Fruit fly (Drosophila melanogaster) whole organism, embryonic: ENCODE data around the gene Cortactin.

ENCODE experiments used
- CG15696 ChIP-seq: fragments of 200-800 bp; sonication (Bioruptor generic); optimal IDR thresholded peaks from 2 replicates; lab custom pipeline; 2019; ENCODE audit warnings: missing biosample characterization, mild to moderate bottlenecking, missing genetic modification characterization, moderate library complexity
- CG16813 ChIP-seq: fragments of 200-800 bp; sonication (Bioruptor generic); IDR thresholded peaks from 3 replicates; pipeline ENCODE4 v1.3.6; 2022; ENCODE audit warnings: missing biosample characterization, missing genetic modification characterization; ENCODE audit not compliant: partially characterized antibody
- CG18476 ChIP-seq: fragments of 200-800 bp; sonication (Bioruptor generic); optimal IDR thresholded peaks from 2 replicates; lab custom pipeline; 2016; ENCODE audit warnings: missing biosample characterization, mild to moderate bottlenecking, missing genetic modification characterization
- CG2202 ChIP-seq: fragments of 200-800 bp; sonication (Bioruptor generic); optimal IDR thresholded peaks from 2 replicates; lab custom pipeline; 2018; ENCODE audit warnings: missing biosample characterization, mild to moderate bottlenecking, missing genetic modification characterization
- CG2875 ChIP-seq: fragments of 200-800 bp; sonication (Bioruptor generic); optimal IDR thresholded peaks from 2 replicates; lab custom pipeline; 2017; ENCODE audit warnings: missing biosample characterization, mild to moderate bottlenecking, missing genetic modification characterization, missing genetic modification reagents
- CG31388 ChIP-seq: fragments of 200-800 bp; sonication (Bioruptor generic); optimal IDR thresholded peaks from 2 replicates; lab custom pipeline; 2016; ENCODE audit warnings: missing biosample characterization, missing genetic modification characterization
- CG3163 ChIP-seq: fragments of 200-800 bp; sonication (Bioruptor generic); optimal IDR thresholded peaks from 3 replicates; lab custom pipeline; 2016; ENCODE audit warnings: missing biosample characterization, missing genetic modification characterization
- CG5953 ChIP-seq: fragments of 200-800 bp; sonication (Bioruptor generic); IDR thresholded peaks from 2 replicates; pipeline ENCODE4 v1.3.6; 2022; ENCODE audit warnings: missing biosample characterization, missing genetic modification characterization
- CG6689 ChIP-seq: fragments of 200-800 bp; sonication (Bioruptor generic); IDR thresholded peaks from 2 replicates; pipeline ENCODE4 v1.3.6; 2022; ENCODE audit warnings: missing biosample characterization, missing genetic modification characterization
- CG6854 ChIP-seq: fragments of 200-800 bp; sonication (Bioruptor generic); optimal IDR thresholded peaks from 3 replicates; lab custom pipeline; 2017; ENCODE audit warnings: missing biosample characterization, mild to moderate bottlenecking, missing genetic modification characterization
- CG7372 ChIP-seq: fragments of 200-800 bp; sonication (Bioruptor generic); IDR thresholded peaks from 2 replicates; pipeline ENCODE4 v1.3.6; 2022; ENCODE audit warnings: missing biosample characterization, missing genetic modification characterization
- CG7928 ChIP-seq: fragments of 200-800 bp; sonication (Bioruptor generic); optimal IDR thresholded peaks from 2 replicates; lab custom pipeline; 2017; ENCODE audit warnings: missing biosample characterization, mild to moderate bottlenecking, missing genetic modification characterization
- CG8281 ChIP-seq: fragments of 200-800 bp; sonication (Bioruptor generic); optimal IDR thresholded peaks from 2 replicates; lab custom pipeline; 2018; ENCODE audit warnings: missing biosample characterization, mild to moderate bottlenecking, missing genetic modification characterization, moderate library complexity
- CG8478 ChIP-seq: fragments of >200 bp; optimal IDR thresholded peaks from 2 replicates; lab custom pipeline; 2018
- CG8944 ChIP-seq: fragments of 200-800 bp; sonication (Bioruptor generic); optimal IDR thresholded peaks from 3 replicates; lab custom pipeline; 2016; ENCODE audit warnings: missing biosample characterization, missing genetic modification characterization
- Dek ChIP-seq: fragments of 200-800 bp; sonication (Bioruptor generic); optimal IDR thresholded peaks from 3 replicates; lab custom pipeline; 2019; ENCODE audit warnings: missing biosample characterization, mild to moderate bottlenecking, missing genetic modification characterization, moderate library complexity
- E2f1 ChIP-seq: fragments of 200-800 bp; sonication (Bioruptor generic); IDR thresholded peaks from 2 replicates; pipeline ENCODE4 v1.3.6; 2022; ENCODE audit warnings: missing biosample characterization, missing genetic modification characterization
- Hr3 ChIP-seq: fragments of 200-800 bp; sonication (Bioruptor generic); optimal IDR thresholded peaks from 3 replicates; lab custom pipeline; 2016; ENCODE audit warnings: missing biosample characterization, missing genetic modification characterization
- Lim3 ChIP-seq: fragments of 200-800 bp; sonication (Bioruptor generic); IDR thresholded peaks from 2 replicates; pipeline ENCODE4 v1.3.6; 2022; ENCODE audit warnings: missing biosample characterization, missing genetic modification characterization
- MESR4 ChIP-seq: fragments of 200-800 bp; sonication (Bioruptor generic); optimal IDR thresholded peaks from 2 replicates; lab custom pipeline; 2018; ENCODE audit warnings: missing biosample characterization, mild to moderate bottlenecking, missing genetic modification characterization, moderate library complexity
- MTF-1 ChIP-seq: fragments of 200-800 bp; sonication (Bioruptor generic); optimal IDR thresholded peaks from 2 replicates; lab custom pipeline; 2018; ENCODE audit warnings: missing biosample characterization, mild to moderate bottlenecking, missing genetic modification characterization, borderline replicate concordance
- Opbp ChIP-seq: fragments of 200-800 bp; sonication (Bioruptor generic); IDR thresholded peaks from 3 replicates; pipeline ENCODE4 v1.3.6; 2022; ENCODE audit warnings: missing biosample characterization, missing genetic modification characterization; ENCODE audit not compliant: partially characterized antibody
- PHDP ChIP-seq: fragments of 200-800 bp; sonication (Bioruptor generic); optimal IDR thresholded peaks from 3 replicates; lab custom pipeline; 2018; ENCODE audit warnings: missing biosample characterization, mild to moderate bottlenecking, missing genetic modification characterization, moderate library complexity
- Rx ChIP-seq: fragments of 200-800 bp; sonication (Bioruptor generic); IDR thresholded peaks from 2 replicates; pipeline ENCODE4 v1.3.6; 2022; ENCODE audit warnings: missing biosample characterization, missing genetic modification characterization
- Tbp ChIP-seq: fragments of >200 bp; optimal IDR thresholded peaks from 2 replicates; lab custom pipeline; 2018; ENCODE audit warnings: missing biosample characterization, missing genetic modification characterization
- ara ChIP-seq: fragments of 200-800 bp; sonication (Bioruptor generic); IDR thresholded peaks from 2 replicates; pipeline ENCODE4 v1.3.6; 2022; ENCODE audit warnings: missing biosample characterization, missing genetic modification characterization
- ato ChIP-seq: fragments of 200-800 bp; sonication (Bioruptor generic); IDR thresholded peaks from 2 replicates; pipeline ENCODE4 v1.3.6; 2022; ENCODE audit warnings: missing biosample characterization, missing genetic modification characterization; ENCODE audit not compliant: partially characterized antibody
- bab2 ChIP-seq: fragments of 200-800 bp; sonication (Bioruptor generic); optimal IDR thresholded peaks from 2 replicates; lab custom pipeline; 2016; ENCODE audit warnings: missing biosample characterization, missing genetic modification characterization
- bcd ChIP-seq: fragments of 200-800 bp; sonication (Bioruptor generic); optimal IDR thresholded peaks from 2 replicates; lab custom pipeline; 2017; ENCODE audit warnings: missing biosample characterization, mild to moderate bottlenecking, missing genetic modification characterization
- cato ChIP-seq: fragments of 200-800 bp; sonication (Bioruptor generic); optimal IDR thresholded peaks from 2 replicates; lab custom pipeline; 2016; ENCODE audit warnings: missing biosample characterization, missing genetic modification characterization, borderline replicate concordance
- chinmo ChIP-seq: fragments of 200-800 bp; sonication (Bioruptor generic); IDR thresholded peaks from 4 replicates; pipeline ENCODE4 v1.3.6; 2022; ENCODE audit warnings: missing biosample characterization, missing genetic modification characterization; ENCODE audit not compliant: partially characterized antibody
- ci ChIP-seq: fragments of 200-800 bp; sonication (Bioruptor generic); IDR thresholded peaks from 3 replicates; pipeline ENCODE4 v1.3.6; 2022; ENCODE audit warnings: missing biosample characterization, missing genetic modification characterization
- crp ChIP-seq, 2 experiments: fragments of 200-800 bp; sonication (Bioruptor generic); optimal IDR thresholded peaks; 2 replicates in 1 of 2; 3 replicates in 1 of 2; lab custom pipeline; 2017; ENCODE audit warnings: missing biosample characterization in 2 of 2, missing genetic modification characterization in 2 of 2, mild to moderate bottlenecking in 1 of 2, moderate library complexity in 1 of 2
- cwo ChIP-seq: fragments of 200-800 bp; sonication (Bioruptor generic); optimal IDR thresholded peaks from 3 replicates; lab custom pipeline; 2017; ENCODE audit warnings: missing biosample characterization, missing genetic modification characterization, mild to moderate bottlenecking, moderate library complexity, missing genetic modification reagents
- gem ChIP-seq: fragments of 200-800 bp; sonication (Bioruptor generic); optimal IDR thresholded peaks from 2 replicates; lab custom pipeline; 2019; ENCODE audit warnings: missing biosample characterization, mild to moderate bottlenecking, missing genetic modification characterization, moderate library complexity
- hkb ChIP-seq, 2 experiments: fragments of 200-800 bp in 1 of 2; fragments of >200 bp in 1 of 2; sonication (Bioruptor generic) in 1 of 2; IDR thresholded peaks in 1 of 2; optimal IDR thresholded peaks in 1 of 2; 2 replicates each; pipeline versions ENCODE4 v1.3.6 to Lab custom; 2017 to 2022; ENCODE audit warnings: missing biosample characterization in 1 of 2, missing genetic modification characterization in 1 of 2
- kni ChIP-seq: fragments of 200-800 bp; sonication (Bioruptor generic); optimal IDR thresholded peaks from 3 replicates; lab custom pipeline; 2017; ENCODE audit warnings: mild to moderate bottlenecking, missing biosample characterization, missing genetic modification reagents, missing genetic modification characterization
- lmd ChIP-seq: fragments of 200-800 bp; sonication (Bioruptor generic); IDR thresholded peaks from 2 replicates; pipeline ENCODE4 v1.3.6; 2022; ENCODE audit warnings: missing biosample characterization, missing genetic modification characterization
- nerfin-1 ChIP-seq: fragments of 200-800 bp; sonication (Bioruptor generic); optimal IDR thresholded peaks from 3 replicates; lab custom pipeline; 2019; ENCODE audit warnings: missing biosample characterization, mild to moderate bottlenecking, missing genetic modification characterization, moderate library complexity
- oc ChIP-seq: fragments of 200-800 bp; sonication (Bioruptor generic); optimal IDR thresholded peaks from 2 replicates; lab custom pipeline; 2018; ENCODE audit warnings: missing biosample characterization, mild to moderate bottlenecking, missing genetic modification characterization, moderate library complexity
- psq ChIP-seq: fragments of 200-800 bp; sonication (Bioruptor generic); optimal IDR thresholded peaks from 2 replicates; lab custom pipeline; 2017; ENCODE audit warnings: missing biosample characterization, missing genetic modification characterization
- row ChIP-seq: fragments of 200-800 bp; sonication (Bioruptor generic); IDR thresholded peaks from 3 replicates; pipeline ENCODE4 v1.3.6; 2022; ENCODE audit warnings: missing biosample characterization, missing genetic modification characterization
- sc ChIP-seq, 3 experiments: fragments of >200 bp in 2 of 3; fragments of 200-800 bp in 1 of 3; sonication (Bioruptor generic) in 1 of 3; optimal IDR thresholded peaks; 2 replicates in 2 of 3; 3 replicates in 1 of 3; lab custom pipeline; 2017; ENCODE audit warnings: mild to moderate bottlenecking in 1 of 3, missing biosample characterization in 1 of 3, missing genetic modification characterization in 1 of 3, missing genetic modification reagents in 1 of 3
- sqz ChIP-seq: fragments of 200-800 bp; sonication (Bioruptor generic); optimal IDR thresholded peaks from 3 replicates; lab custom pipeline; 2018; ENCODE audit warnings: missing biosample characterization, mild to moderate bottlenecking, missing genetic modification characterization
- stc ChIP-seq: fragments of 200-800 bp; sonication (Bioruptor generic); IDR thresholded peaks from 2 replicates; pipeline ENCODE4 v1.3.6; 2022; ENCODE audit warnings: missing biosample characterization, missing genetic modification characterization

The Cortactin gene

DNA sequence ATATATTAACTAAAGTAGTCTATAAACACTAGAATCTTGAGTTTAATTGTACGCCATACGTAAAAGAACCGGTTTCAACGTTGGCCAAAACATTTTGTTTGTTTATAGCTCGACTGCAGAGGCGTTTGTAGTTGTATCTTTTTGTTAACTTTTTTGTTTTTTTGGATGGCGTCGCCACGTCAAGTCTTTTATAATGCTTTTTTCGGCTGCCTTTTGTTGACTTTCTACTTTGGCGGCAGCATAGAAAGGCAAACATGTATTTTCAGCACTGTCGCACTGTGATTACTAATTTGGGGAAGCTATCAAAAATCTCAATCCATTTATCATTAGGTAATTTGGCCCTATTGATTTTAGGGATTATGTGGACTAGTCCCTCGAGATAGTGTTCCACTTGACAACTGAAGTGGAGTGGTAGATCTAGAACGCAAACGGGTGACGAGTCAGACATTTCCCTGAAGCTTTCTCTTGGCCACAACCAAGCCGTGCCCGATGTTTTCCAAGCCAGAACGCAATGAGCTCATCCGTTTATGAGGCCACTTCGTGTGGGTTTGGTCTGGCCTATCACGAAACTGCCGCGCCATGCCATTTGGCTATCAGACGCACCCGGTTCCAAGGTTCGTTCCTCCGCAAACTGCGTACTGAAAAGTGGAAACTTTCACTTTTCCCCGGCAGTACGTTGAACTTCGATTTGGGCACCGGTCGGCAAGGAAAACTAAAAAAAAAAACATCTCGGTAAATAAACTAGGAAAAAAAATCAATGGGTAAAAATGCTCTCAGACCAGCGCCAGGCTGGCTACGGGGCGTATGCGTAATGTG is 2.4 kb upstream of the Cortactin start (continued):
- TF ChIP-seq sc (optimal IDR thresholded peaks at IDR 0.05; lab: Kevin White, UChicago) (no peak), sc (GFP tag; optimal IDR thresholded peaks at IDR 0.05; lab: Kevin White, UChicago) (no peak), E2f1 (no peak), CG3163 (no peak), Lim3 (GFP tag; lab: Robert Waterston, UW) (no peak), MESR4 (GFP tag; lab: Kevin White, UChicago) (no peak), CG15696 (no peak), row (GFP tag; lab: Robert Waterston, UW) (no peak), CG6854 (GFP tag; lab: Kevin White, UChicago) (no peak), oc (tag; lab: Kevin White, UChicago) (peak; percentile 18), Rx (no peak), CG2202 (tag; lab: Kevin White, UChicago) (no peak), cato (no peak), kni (GFP tag; lab: Kevin White, UChicago) (peak; percentile 66), CG8478 (no peak), Hr3 (GFP tag; lab: Kevin White, UChicago) (no peak), ara (no peak), stc (GFP tag; lab: Robert Waterston, UW) (no peak), psq (GFP tag; lab: Kevin White, UChicago) (no peak), chinmo (GFP tag; lab: Robert Waterston, UW) (0 out of 4 replicates have a peak, but pooled peaks have one; percentile 60), gem (tag; lab: Kevin White, UChicago) (no peak), ato (GFP tag; lab: Robert Waterston, UW) (no peak), CG18476 (GFP tag; lab: Kevin White, UChicago) (no peak), CG7928 (GFP tag; lab: Kevin White, UChicago) (no peak), Opbp (GFP tag; lab: Robert Waterston, UW) (no peak), Dek (tag; lab: Kevin White, UChicago) (no peak), PHDP (tag; lab: Kevin White, UChicago) (no peak), hkb (optimal IDR thresholded peaks at IDR 0.05; lab: Kevin White, UChicago) (no peak), hkb (GFP tag; IDR thresholded peaks at IDR 0.05; lab: Robert Waterston, UW) (no peak), CG16813 (no peak), lmd (GFP tag; lab: Robert Waterston, UW) (no peak), cwo (GFP tag; lab: Kevin White, UChicago) (no peak), MTF-1 (no peak), bab2 (GFP tag; lab: Kevin White, UChicago) (no peak), CG5953 (GFP tag; lab: Robert Waterston, UW) (0 out of 2 replicates have a peak, but pooled peaks have one; percentile 16), nerfin-1 (tag; lab: Kevin White, UChicago) (no peak), CG8944 (GFP tag; lab: Kevin White, UChicago) (no peak), crp (GFP tag; optimal IDR thresholded peaks at IDR 0.05; lab: Kevin White, UChicago) (no peak), bcd (GFP tag; lab: Kevin White, UChicago) (no peak), CG2875 (GFP tag; lab: Kevin White, UChicago) (no peak), Tbp (GFP tag; lab: Kevin White, UChicago) (no peak), CG6689 (GFP tag; lab: Robert Waterston, UW) (no peak), ci (GFP tag; lab: Robert Waterston, UW) (0 out of 3 replicates have a peak, but pooled peaks have one; percentile 11), sqz (GFP tag; lab: Kevin White, UChicago) (no peak), CG31388 (GFP tag; lab: Kevin White, UChicago) (no peak), CG7372 (GFP tag; lab: Robert Waterston, UW) (peak; percentile 67; the same call in 1 of the 2 replicates), CG8281 (tag; lab: Kevin White, UChicago) (no peak)
- TF ChIP-seq, all 482 proteins: peak for 18
